Worm (Caenorhabditis elegans) whole organism, young adult: Measurements from ENCODE around the gene ZK721.3.

Source experiments
- B0035.1 ChIP-seq: sonication (generic microtip); optimal IDR thresholded peaks from 2 replicates; lab custom pipeline; 2016; ENCODE audit warnings: missing genetic modification characterization, mild to moderate bottlenecking, missing compliant biosample characterization, missing genotype, missing genetic modification reagents
- B0261.1 ChIP-seq: sonication (generic microtip); optimal IDR thresholded peaks from 2 replicates; lab custom pipeline; 2016; ENCODE audit warnings: mild to moderate bottlenecking, missing genetic modification characterization, moderate library complexity, missing compliant biosample characterization
- C06A6.2 ChIP-seq: fragments of 200-800 bp; sonication (Bioruptor generic); conservative IDR thresholded peaks from 2 replicates; pipeline ENCODE4 v1.3.6; 2022; ENCODE audit warnings: missing genetic modification characterization, missing compliant biosample characterization
- C17E4.6 ChIP-seq: fragments of 200-800 bp; sonication (Bioruptor generic); IDR thresholded peaks from 2 replicates; pipeline ENCODE4 v1.3.6; 2022; ENCODE audit warnings: missing genetic modification reagents, missing genetic modification characterization, missing compliant biosample characterization
- D2030.7 ChIP-seq: fragments of 200-800 bp; sonication (Bioruptor generic); IDR thresholded peaks from 2 replicates; pipeline ENCODE4 v1.3.6; 2022; ENCODE audit warnings: missing genetic modification reagents, missing genetic modification characterization, missing compliant biosample characterization
- T26A5.8 ChIP-seq: sonication (generic microtip); optimal IDR thresholded peaks from 2 replicates; lab custom pipeline; 2016; ENCODE audit warnings: missing genetic modification characterization, missing compliant biosample characterization
- Y79H2A.3 ChIP-seq: fragments of 200-800 bp; sonication (Bioruptor generic); conservative IDR thresholded peaks from 2 replicates; pipeline ENCODE4 v1.3.6; 2022; ENCODE audit warnings: missing genetic modification reagents, missing genetic modification characterization, missing compliant biosample characterization
- aptf-3 ChIP-seq: fragments of 200-800 bp; sonication (Bioruptor generic); IDR thresholded peaks from 2 replicates; pipeline ENCODE4 v1.3.6; 2022; ENCODE audit warnings: missing genetic modification characterization, missing compliant biosample characterization
- atf-7 ChIP-seq: sonication (generic microtip); optimal IDR thresholded peaks from 2 replicates; lab custom pipeline; 2017; ENCODE audit warnings: mild to moderate bottlenecking, missing genetic modification characterization, missing compliant biosample characterization
- attf-5 ChIP-seq: fragments of 200-800 bp; sonication (Bioruptor generic); optimal IDR thresholded peaks from 2 replicates; lab custom pipeline; 2018; ENCODE audit warnings: mild to moderate bottlenecking, missing genetic modification characterization, missing compliant biosample characterization
- attf-6 ChIP-seq: fragments of 200-800 bp; sonication (Bioruptor generic); IDR thresholded peaks from 2 replicates; pipeline ENCODE4 v1.3.6; 2022; ENCODE audit warnings: missing genetic modification reagents, missing genetic modification characterization, missing compliant biosample characterization
- cebp-1 ChIP-seq, 2 experiments: fragments of 200-800 bp in 1 of 2; sonication (Bioruptor generic) in 1 of 2; sonication (generic microtip) in 1 of 2; IDR thresholded peaks in 1 of 2; optimal IDR thresholded peaks in 1 of 2; 2 replicates each; pipeline versions ENCODE4 v1.3.6 to Lab custom; 2017 to 2022; ENCODE audit warnings: missing compliant biosample characterization in 2 of 2, missing genetic modification characterization in 2 of 2, mild to moderate bottlenecking in 1 of 2, missing genetic modification reagents in 1 of 2, moderate library complexity in 1 of 2
- cebp-2 ChIP-seq: fragments of 200-800 bp; sonication (Bioruptor generic); IDR thresholded peaks from 2 replicates; pipeline ENCODE4 v1.3.6; 2022; ENCODE audit warnings: missing genetic modification characterization, missing compliant biosample characterization
- ceh-27 ChIP-seq: fragments of 200-800 bp; sonication (Bioruptor generic); optimal IDR thresholded peaks from 2 replicates; lab custom pipeline; 2018; ENCODE audit warnings: mild to moderate bottlenecking, missing genetic modification characterization, moderate library complexity, missing compliant biosample characterization
- ceh-58 ChIP-seq: fragments of 200-800 bp; sonication (Bioruptor generic); IDR thresholded peaks from 2 replicates; pipeline ENCODE4 v1.3.6; 2022; ENCODE audit warnings: missing genetic modification characterization, missing compliant biosample characterization
- ceh-79 ChIP-seq: sonication (generic microtip); optimal IDR thresholded peaks from 2 replicates; lab custom pipeline; 2017; ENCODE audit warnings: mild to moderate bottlenecking, missing genetic modification characterization, missing compliant biosample characterization
- dox-1 ChIP-seq: fragments of 200-800 bp; sonication (Bioruptor generic); IDR thresholded peaks from 2 replicates; pipeline ENCODE4 v1.3.6; 2022; ENCODE audit warnings: missing genetic modification reagents, missing genetic modification characterization, missing compliant biosample characterization
- dpff-1 ChIP-seq: sonication (generic microtip); optimal IDR thresholded peaks from 2 replicates; lab custom pipeline; 2017; ENCODE audit warnings: mild to moderate bottlenecking, missing genetic modification characterization, missing compliant biosample characterization
- efl-1 ChIP-seq: fragments of 150-350 bp; optimal IDR thresholded peaks from 2 replicates; lab custom pipeline; 2014; ENCODE audit warnings: missing biosample characterization, missing genetic modification reagents, missing genetic modification characterization
- egrh-3 ChIP-seq: fragments of 200-800 bp; sonication (Bioruptor generic); IDR thresholded peaks from 2 replicates; pipeline ENCODE4 v1.3.6; 2022; ENCODE audit warnings: missing genetic modification reagents, missing genetic modification characterization, missing compliant biosample characterization
- ets-4 ChIP-seq: fragments of 200-800 bp; sonication (Bioruptor generic); optimal IDR thresholded peaks from 2 replicates; lab custom pipeline; 2018; ENCODE audit warnings: mild to moderate bottlenecking, missing genetic modification characterization, missing compliant biosample characterization
- fkh-3 ChIP-seq: sonication (generic microtip); optimal IDR thresholded peaks from 2 replicates; lab custom pipeline; 2016; ENCODE audit warnings: mild to moderate bottlenecking, missing genetic modification characterization, missing compliant biosample characterization
- him-1 ChIP-seq: sonication (generic microtip); optimal IDR thresholded peaks from 2 replicates; lab custom pipeline; 2016; ENCODE audit warnings: missing genotype, missing genetic modification reagents, missing genetic modification characterization, missing compliant biosample characterization
- hmg-1.2 ChIP-seq: fragments of 200-800 bp; sonication (Bioruptor generic); IDR thresholded peaks from 2 replicates; pipeline ENCODE4 v1.3.6; 2022; ENCODE audit warnings: missing genetic modification reagents, missing genetic modification characterization, missing compliant biosample characterization
- let-526 ChIP-seq: fragments of 200-800 bp; sonication (Bioruptor generic); IDR thresholded peaks from 2 replicates; pipeline ENCODE4 v1.3.6; 2022; ENCODE audit warnings: missing genetic modification reagents, missing genetic modification characterization, missing compliant biosample characterization
- lin-26 ChIP-seq: fragments of 200-800 bp; sonication (Bioruptor generic); IDR thresholded peaks from 2 replicates; pipeline ENCODE4 v1.3.6; 2022; ENCODE audit warnings: missing genetic modification reagents, missing genetic modification characterization, missing compliant biosample characterization
- lin-40 ChIP-seq: sonication (generic microtip); optimal IDR thresholded peaks from 2 replicates; lab custom pipeline; 2016; ENCODE audit warnings: missing genetic modification characterization, mild to moderate bottlenecking, missing compliant biosample characterization, missing genotype, missing genetic modification reagents
- lin-54 ChIP-seq: fragments of 200-800 bp; sonication (Bioruptor generic); optimal IDR thresholded peaks from 2 replicates; lab custom pipeline; 2018; ENCODE audit warnings: mild to moderate bottlenecking, missing genetic modification characterization, missing compliant biosample characterization
- madf-6 ChIP-seq: fragments of 200-800 bp; sonication (Bioruptor generic); IDR thresholded peaks from 2 replicates; pipeline ENCODE4 v1.3.6; 2022; ENCODE audit warnings: missing genetic modification reagents, missing genetic modification characterization, missing compliant biosample characterization
- madf-8 ChIP-seq: fragments of 200-800 bp; sonication (Bioruptor generic); conservative IDR thresholded peaks from 2 replicates; pipeline ENCODE4 v1.3.6; 2022; ENCODE audit warnings: missing genetic modification reagents, missing genetic modification characterization, missing compliant biosample characterization
- mcd-1 ChIP-seq: fragments of 200-800 bp; sonication (Bioruptor generic); IDR thresholded peaks from 2 replicates; pipeline ENCODE4 v1.3.6; 2022; ENCODE audit warnings: missing genetic modification reagents, missing genetic modification characterization, missing compliant biosample characterization
- mes-4 ChIP-seq: sonication (generic microtip); optimal IDR thresholded peaks from 2 replicates; lab custom pipeline; 2016; ENCODE audit warnings: missing genotype, missing genetic modification characterization, missing compliant biosample characterization
- nfya-1 ChIP-seq: sonication (generic microtip); optimal IDR thresholded peaks from 2 replicates; lab custom pipeline; 2017; ENCODE audit warnings: antibody characterized with exemption, missing compliant biosample characterization, missing genetic modification characterization, borderline replicate concordance; ENCODE audit not compliant: insufficient read depth
- nhr-120 ChIP-seq: fragments of 200-800 bp; sonication (Bioruptor generic); IDR thresholded peaks from 2 replicates; pipeline ENCODE4 v1.3.6; 2022; ENCODE audit warnings: missing genetic modification characterization, missing compliant biosample characterization
- nhr-27 ChIP-seq: fragments of 200-800 bp; sonication (Bioruptor generic); optimal IDR thresholded peaks from 2 replicates; lab custom pipeline; 2018; ENCODE audit warnings: mild to moderate bottlenecking, missing genetic modification characterization, moderate library complexity, missing compliant biosample characterization
- nhr-80 ChIP-seq: sonication (generic microtip); optimal IDR thresholded peaks from 2 replicates; lab custom pipeline; 2016; ENCODE audit warnings: missing genetic modification characterization, missing compliant biosample characterization
- nhr-90 ChIP-seq: sonication (generic microtip); optimal IDR thresholded peaks from 2 replicates; lab custom pipeline; 2016; ENCODE audit warnings: missing genotype, mild to moderate bottlenecking, missing genetic modification characterization, missing compliant biosample characterization
- pbrm-1 ChIP-seq: fragments of 200-800 bp; sonication (Bioruptor generic); IDR thresholded peaks from 2 replicates; pipeline ENCODE4 v1.3.6; 2022; ENCODE audit warnings: missing genetic modification reagents, missing genetic modification characterization, missing compliant biosample characterization
- pha-4 ChIP-seq: fragments of 150-350 bp; sonication (generic microtip); optimal IDR thresholded peaks from 2 replicates; lab custom pipeline; 2014; ENCODE audit warnings: missing biosample characterization, missing genetic modification reagents, missing genetic modification characterization
- repo-1 ChIP-seq: sonication (generic microtip); optimal IDR thresholded peaks from 2 replicates; lab custom pipeline; 2017; ENCODE audit warnings: mild to moderate bottlenecking, missing genetic modification characterization, missing compliant biosample characterization
- rpc-1 ChIP-seq, 2 experiments: fragments of 150-350 bp in 1 of 2; sonication (generic microtip) in 1 of 2; optimal IDR thresholded peaks; 2 replicates each; lab custom pipeline; 2014 to 2018; ENCODE audit warnings: missing biosample characterization in 1 of 2, missing genetic modification characterization in 1 of 2, missing genetic modification reagents in 1 of 2, missing genotype in 1 of 2
- snpc-1.1 ChIP-seq: sonication (generic microtip); optimal IDR thresholded peaks from 2 replicates; lab custom pipeline; 2017; ENCODE audit warnings: missing genetic modification characterization, mild to moderate bottlenecking, missing compliant biosample characterization, antibody characterized with exemption, moderate library complexity, missing genotype, missing genetic modification reagents; ENCODE audit not compliant: insufficient read depth
- tbp1 ChIP-seq: fragments of 200-800 bp; sonication (Bioruptor generic); optimal IDR thresholded peaks from 2 replicates; lab custom pipeline; 2018; ENCODE audit warnings: mild to moderate bottlenecking, missing genetic modification characterization, missing compliant biosample characterization
- ztf-18 ChIP-seq: sonication (generic microtip); optimal IDR thresholded peaks from 2 replicates; lab custom pipeline; 2016; ENCODE audit warnings: missing genotype, mild to moderate bottlenecking, missing genetic modification characterization, missing compliant biosample characterization
- ztf-26 ChIP-seq: sonication (generic microtip); optimal IDR thresholded peaks from 2 replicates; lab custom pipeline; 2017; ENCODE audit warnings: missing genetic modification characterization, missing compliant biosample characterization

The ZK721.3 gene

ce11 chrX:8790093-8790492 lies 5.8 kb downstream of the ZK721.3 start:
- TF ChIP-seq rpc-1 (optimal IDR thresholded peaks at IDR 0.05; lab: Kevin White, UChicago) (no peak), rpc-1 (tag; optimal IDR thresholded peaks at IDR 0.05; lab: Kevin White, UChicago) (no peak), D2030.7 (GFP tag; lab: Robert Waterston, UW) (no peak), hmg-1.2 (GFP tag; lab: Robert Waterston, UW) (no peak), dpff-1 (no peak), B0261.1 (tag; lab: Kevin White, UChicago) (no peak), mes-4 (no peak), C17E4.6 (no peak), let-526 (GFP tag; lab: Robert Waterston, UW) (no peak), fkh-3 (tag; lab: Kevin White, UChicago) (no peak), efl-1 (GFP tag; lab: Kevin White, UChicago) (no peak), egrh-3 (GFP tag; lab: Robert Waterston, UW) (no peak)

- no peak for TF ChIP-seq atf-7 (tag; lab: Kevin White, UChicago)
- TF ChIP-seq mcd-1 (GFP tag; lab: Robert Waterston, UW): peak; percentile 68
- no peak for TF ChIP-seq cebp-2 (GFP tag; lab: Robert Waterston, UW)
- no peak for TF ChIP-seq T26A5.8 (tag; lab: Kevin White, UChicago)
- peak; percentile 45 for TF ChIP-seq attf-5 (GFP tag; lab: Kevin White, UChicago)
- TF ChIP-seq repo-1: peak; percentile 7
- no peak for TF ChIP-seq nhr-90 (tag; lab: Kevin White, UChicago)
- no peak for TF ChIP-seq pha-4 (tag; lab: Kevin White, UChicago)
- no peak for TF ChIP-seq ceh-79
- TF ChIP-seq ztf-18: no peak
- TF ChIP-seq cebp-1 (GFP tag; IDR thresholded peaks at IDR 0.05; lab: Robert Waterston, UW): no peak
- peak; percentile 44 for TF ChIP-seq cebp-1 (tag; optimal IDR thresholded peaks at IDR 0.05; lab: Kevin White, UChicago)
- no peak for TF ChIP-seq attf-6 (GFP tag; lab: Robert Waterston, UW)
- TF ChIP-seq nhr-27 (tag; lab: Kevin White, UChicago): no peak
- no peak for TF ChIP-seq nfya-1
- no peak for TF ChIP-seq C06A6.2
- TF ChIP-seq Y79H2A.3 (GFP tag; lab: Robert Waterston, UW): no peak
- TF ChIP-seq aptf-3 (GFP tag; lab: Robert Waterston, UW): no peak
- TF ChIP-seq B0035.1: no peak
- TF ChIP-seq madf-8 (GFP tag; lab: Robert Waterston, UW): no peak
- no peak for TF ChIP-seq ets-4 (GFP tag; lab: Kevin White, UChicago)
- peak; percentile 32 for TF ChIP-seq nhr-80 (tag; lab: Kevin White, UChicago)
Observed at ce11 chrX:8791821-8792220, 7.5 kb downstream of the ZK721.3 start, which contains the start of gene chup-1. TSS of gene chup-1 (plus strand) at chrX:8792160.

- TF ChIP-seq nhr-120 (GFP tag; lab: Robert Waterston, UW) (0 out of 2 replicates have a peak, but pooled peaks have one; percentile 41), lin-54 (peak; percentile 7), tbp1 (GFP tag; lab: Kevin White, UChicago) (peak; percentile 89), lin-26 (peak; percentile 78), nhr-90 (tag; lab: Kevin White, UChicago) (peak; percentile 34), D2030.7 (GFP tag; lab: Robert Waterston, UW) (peak; percentile 67; the same call in 1 of the 2 replicates), dox-1 (GFP tag; lab: Robert Waterston, UW) (peak; percentile 66; the same call in 1 of the 2 replicates), pbrm-1 (GFP tag; lab: Robert Waterston, UW) (peak; percentile 89), ztf-26 (tag; lab: Kevin White, UChicago) (no peak), atf-7 (tag; lab: Kevin White, UChicago) (no peak), ceh-58 (no peak), ztf-18 (peak; percentile 26), lin-40 (tag; lab: Kevin White, UChicago) (peak; percentile 19), dpff-1 (no peak), ceh-27 (GFP tag; lab: Kevin White, UChicago) (peak; percentile 63), rpc-1 (optimal IDR thresholded peaks at IDR 0.05; lab: Kevin White, UChicago) (peak; percentile 73), rpc-1 (tag; optimal IDR thresholded peaks at IDR 0.05; lab: Kevin White, UChicago) (peak; percentile 79), snpc-1.1 (tag; lab: Kevin White, UChicago) (peak; percentile 9), madf-6 (peak; percentile 44; the same call in 1 of the 2 replicates), him-1 (tag; lab: Kevin White, UChicago) (peak; percentile 65)
Observed at ce11 chrX:8796699-8797282, 12.5 kb downstream of the ZK721.3 start, which contains the start of gene R04E5.7. TSS of gene R04E5.7 (minus strand) at chrX:8797262.
